Worm (Caenorhabditis elegans) whole organism, mixed stage, embryonic: ENCODE data around the gene Y57A10A.27.

Experiments used
- elt-1 ChIP-seq: sonication (generic microtip); optimal IDR thresholded peaks from 2 replicates; lab custom pipeline; 2017; ENCODE audit warnings: missing genetic modification characterization, mild to moderate bottlenecking, missing compliant biosample characterization, antibody characterized with exemption, moderate library complexity, borderline replicate concordance; ENCODE audit not compliant: insufficient read depth
- lin-13 ChIP-seq: fragments of 150-350 bp; optimal IDR thresholded peaks from 2 replicates; lab custom pipeline; 2014; ENCODE audit warnings: missing biosample characterization, missing genetic modification characterization
- snpc-4 ChIP-seq: fragments of 150-350 bp; optimal IDR thresholded peaks from 2 replicates; lab custom pipeline; 2014; ENCODE audit warnings: missing biosample characterization, missing genetic modification characterization
- unc-62 ChIP-seq: fragments of 150-350 bp; optimal IDR thresholded peaks from 2 replicates; lab custom pipeline; 2014; ENCODE audit warnings: missing biosample characterization, missing genetic modification reagents, missing genetic modification characterization

DNA sequence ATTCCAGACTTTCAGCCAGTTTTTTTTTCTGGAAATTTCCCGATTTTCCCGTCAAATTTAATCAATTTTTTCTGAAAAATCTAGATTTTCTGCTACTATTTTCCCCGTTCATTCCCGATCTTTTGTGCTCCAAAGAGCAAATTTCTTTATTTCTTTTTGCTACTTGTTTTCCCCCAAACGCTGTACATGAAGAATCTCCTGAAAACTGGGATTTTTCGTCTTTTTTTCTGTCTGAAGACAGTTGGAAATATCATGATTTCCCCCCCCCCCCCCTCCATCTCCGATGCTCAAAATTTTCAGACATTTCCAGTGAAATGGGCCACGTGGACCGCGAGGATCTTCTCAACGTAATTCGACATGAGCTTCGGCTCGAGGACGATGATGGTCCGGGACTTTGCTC, 46.8 kb downstream of the Y57A10A.27 start, which contains the start of gene sinh-1:
- no peak for TF ChIP-seq snpc-4 (tag; lab: Kevin White, UChicago)
- TF ChIP-seq unc-62, result no peak
- no peak for TF ChIP-seq elt-1 (tag; lab: Kevin White, UChicago)
- no peak for TF ChIP-seq lin-13 (tag; lab: Kevin White, UChicago)
